Fruit fly (Drosophila melanogaster): Measurements from ENCODE around the gene Fas3.

Gene Fas3

dm6 chr2L:18310489-18310888 lies 9.4 kb upstream of the Fas3 start:
- TF ChIP-seq CTCF (optimal IDR thresholded peaks at IDR 0.05) (no peak), CG8478 (optimal IDR thresholded peaks at IDR 0.05) (no peak)

dm6 chr2L:18311564-18312279 lies 8.2 kb upstream of the Fas3 start:
- TF ChIP-seq CTCF (optimal IDR thresholded peaks at IDR 0.05): no peak
- TF ChIP-seq CG8478 (optimal IDR thresholded peaks at IDR 0.05): no peak

- TF ChIP-seq CTCF (optimal IDR thresholded peaks at IDR 0.05): no peak
- no peak for TF ChIP-seq CG8478 (optimal IDR thresholded peaks at IDR 0.05)
Measured at dm6 chr2L:18312309-18312708, 7.6 kb upstream of the Fas3 start.

- no peak for TF ChIP-seq CG8478 (optimal IDR thresholded peaks at IDR 0.05)
- TF ChIP-seq CTCF (optimal IDR thresholded peaks at IDR 0.05): no peak
Measured at dm6 chr2L:18313922-18314712, 5.8 kb upstream of the Fas3 start.

dm6 chr2L:18315454-18315853 lies 4.4 kb upstream of the Fas3 start:
- TF ChIP-seq CG8478 (optimal IDR thresholded peaks at IDR 0.05) (no peak), CTCF (optimal IDR thresholded peaks at IDR 0.05) (no peak)

dm6 chr2L:18320933-18321332 lies 1.0 kb downstream of the Fas3 start:
- TF ChIP-seq CG8478 (optimal IDR thresholded peaks at IDR 0.05) (no peak), CTCF (optimal IDR thresholded peaks at IDR 0.05) (no peak)

- TF ChIP-seq CG8478 (optimal IDR thresholded peaks at IDR 0.05) (no peak), CTCF (optimal IDR thresholded peaks at IDR 0.05) (no peak)
Measured at dm6 chr2L:18325120-18325581, 5.2 kb downstream of the Fas3 start.

dm6 chr2L:18327007-18327406 lies 7.1 kb downstream of the Fas3 start:
- TF ChIP-seq CTCF (optimal IDR thresholded peaks at IDR 0.05) (no peak), CG8478 (optimal IDR thresholded peaks at IDR 0.05) (no peak)

- TF ChIP-seq CTCF (optimal IDR thresholded peaks at IDR 0.05): no peak
- no peak for TF ChIP-seq CG8478 (optimal IDR thresholded peaks at IDR 0.05)
Measured at dm6 chr2L:18327592-18328078, 7.7 kb downstream of the Fas3 start.

dm6 chr2L:18328737-18329136 lies 8.8 kb downstream of the Fas3 start:
- TF ChIP-seq CG8478 (optimal IDR thresholded peaks at IDR 0.05): no peak
- TF ChIP-seq CTCF (optimal IDR thresholded peaks at IDR 0.05): no peak

- TF ChIP-seq CG8478 (optimal IDR thresholded peaks at IDR 0.05): no peak
- no peak for TF ChIP-seq CTCF (optimal IDR thresholded peaks at IDR 0.05)
Measured at dm6 chr2L:18331612-18332011, 11.7 kb downstream of the Fas3 start.

dm6 chr2L:18333831-18334437 lies 14.0 kb downstream of the Fas3 start:
- TF ChIP-seq CTCF (optimal IDR thresholded peaks at IDR 0.05) (no peak), CG8478 (optimal IDR thresholded peaks at IDR 0.05) (no peak)

dm6 chr2L:18335641-18336040 lies 15.7 kb downstream of the Fas3 start:
- TF ChIP-seq CG8478 (optimal IDR thresholded peaks at IDR 0.05): no peak
- no peak for TF ChIP-seq CTCF (optimal IDR thresholded peaks at IDR 0.05)

- TF ChIP-seq CTCF (optimal IDR thresholded peaks at IDR 0.05) (no peak), CG8478 (optimal IDR thresholded peaks at IDR 0.05) (no peak)
Measured at dm6 chr2L:18336531-18336930, 16.6 kb downstream of the Fas3 start.

dm6 chr2L:18340921-18341320 lies 21.0 kb downstream of the Fas3 start:
- TF ChIP-seq CG8478 (optimal IDR thresholded peaks at IDR 0.05): no peak
- TF ChIP-seq CTCF (optimal IDR thresholded peaks at IDR 0.05): no peak

- TF ChIP-seq CG8478 (optimal IDR thresholded peaks at IDR 0.05) (no peak), CTCF (optimal IDR thresholded peaks at IDR 0.05) (no peak)
Measured at dm6 chr2L:18344343-18344742, 24.4 kb downstream of the Fas3 start.
